Fruit fly (Drosophila melanogaster): ENCODE measurements around the gene CG33339.

DNA sequence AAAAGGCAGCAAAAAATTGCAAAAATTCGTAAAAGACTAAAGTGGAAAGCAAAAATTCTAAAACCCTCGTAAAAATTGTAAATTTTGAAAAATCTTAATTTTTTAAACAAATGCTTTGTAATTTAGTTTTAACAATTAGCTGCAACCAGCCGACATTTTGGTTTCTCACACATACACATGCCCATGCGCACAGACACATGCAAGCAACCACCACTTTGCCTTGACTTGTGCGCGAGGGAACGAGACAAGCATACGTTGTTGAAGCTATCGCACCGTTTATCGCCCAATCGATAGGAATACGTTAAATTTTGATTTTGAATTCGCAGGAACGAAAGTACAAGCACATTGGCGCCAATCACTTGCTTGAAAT is 41.3 kb upstream of the CG33339 start:
- TF ChIP-seq pan (optimal IDR thresholded peaks at IDR 0.05) (no peak), dsf (GFP tag; optimal IDR thresholded peaks at IDR 0.05; ENCODE audit: borderline replicate concordance) (no peak), fru (GFP tag; optimal IDR thresholded peaks at IDR 0.05) (no peak), h (GFP tag; optimal IDR thresholded peaks at IDR 0.05) (no peak), usp (GFP tag; optimal IDR thresholded peaks at IDR 0.05) (no peak), sv (GFP tag; optimal IDR thresholded peaks at IDR 0.05) (no peak), CG9705 (GFP tag; optimal IDR thresholded peaks at IDR 0.05) (no peak), Abd-B (GFP tag; optimal IDR thresholded peaks at IDR 0.05) (no peak), Dfd (GFP tag; optimal IDR thresholded peaks at IDR 0.05) (no peak)

Measured in whole organism, wandering third instar larva.